Worm (Caenorhabditis elegans): Measurements from ENCODE around the gene mnr-1.

Gene mnr-1

ce11 chrV:20654350-20654749, at the start of gene mnr-1:
mnr-1 (plus strand) TSS chrV:20654650.
- TF ChIP-seq nhr-67 (tag; optimal IDR thresholded peaks at IDR 0.05) (no peak), R02D3.7 (tag; optimal IDR thresholded peaks at IDR 0.05) (no peak)

DNA sequence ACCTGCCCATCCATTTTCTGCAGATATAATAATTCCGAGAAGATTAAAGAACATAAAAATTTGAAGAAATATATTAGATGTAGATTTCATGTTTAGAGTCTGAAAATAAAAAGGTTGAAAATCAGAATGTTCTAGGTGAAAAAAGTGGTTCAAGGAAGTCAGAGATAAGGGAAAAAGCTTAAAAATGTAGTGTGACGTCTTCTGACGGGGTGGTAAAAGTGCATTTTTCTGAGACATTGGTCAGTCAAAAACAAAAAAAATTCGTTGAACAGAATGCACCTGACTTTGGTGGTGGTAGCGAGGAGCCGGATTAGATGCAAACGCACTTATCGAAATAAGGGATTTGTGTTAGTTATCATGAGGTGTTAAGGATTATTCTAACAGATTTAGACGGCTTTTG, 47.8 kb upstream of the mnr-1 start, which contains the start of gene F46B3.23:
F46B3.23 (minus strand) TSS at position 101 of the 400 bp plus-strand sequence.
- TF ChIP-seq R02D3.7 (tag; optimal IDR thresholded peaks at IDR 0.05) (no peak), lin-39 (tag; optimal IDR thresholded peaks at IDR 0.05) (no peak), nfya-1 (tag; optimal IDR thresholded peaks at IDR 0.05; ENCODE audit: insufficient read depth) (no peak), fos-1 (tag; optimal IDR thresholded peaks at IDR 0.05) (no peak), elt-3 (tag; optimal IDR thresholded peaks at IDR 0.05) (no peak), elt-2 (tag; optimal IDR thresholded peaks at IDR 0.05) (no peak)

DNA sequence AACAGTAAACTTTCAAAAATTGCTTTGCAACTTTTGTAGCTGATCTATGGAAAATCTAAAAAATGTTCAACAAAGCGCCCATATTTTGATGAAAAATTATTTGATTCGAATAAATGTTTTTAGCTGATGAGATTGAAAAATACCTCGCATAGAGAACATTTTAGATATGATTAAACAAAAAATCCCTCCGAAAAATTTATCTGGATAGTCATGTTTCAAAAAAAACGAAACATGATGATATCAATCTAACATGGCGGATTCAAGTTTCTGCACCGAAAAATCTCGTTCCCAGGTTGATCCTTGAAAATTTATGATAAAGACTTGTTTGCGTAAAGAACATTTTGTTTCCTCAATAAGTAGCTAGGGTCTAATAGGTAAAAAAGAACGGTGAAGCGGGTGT, 45.8 kb upstream of the mnr-1 start, which contains the start of gene ttr-12:
ttr-12 (minus strand) TSS at position 101 of the 400 bp plus-strand sequence.
- TF ChIP-seq ztf-4 (tag; optimal IDR thresholded peaks at IDR 0.05) = no peak
- TF ChIP-seq nhr-43 (tag; optimal IDR thresholded peaks at IDR 0.05; ENCODE audit: poor library complexity, severe bottlenecking) = peak; percentile 7

ce11 chrV:20609494-20609893, 45.0 kb upstream of the mnr-1 start, which contains the start of gene grd-2:
grd-2 (plus strand) TSS chrV:20609794.
- TF ChIP-seq zag-1 (tag; optimal IDR thresholded peaks at IDR 0.05) = no peak
- no peak for TF ChIP-seq mdl-1 (tag; optimal IDR thresholded peaks at IDR 0.05)
- no peak for TF ChIP-seq snpc-4 (tag; optimal IDR thresholded peaks at IDR 0.05)
- TF ChIP-seq fos-1 (tag; optimal IDR thresholded peaks at IDR 0.05) = no peak
- no peak for TF ChIP-seq jun-1 (tag; optimal IDR thresholded peaks at IDR 0.05)
- TF ChIP-seq ceh-9 (tag; optimal IDR thresholded peaks at IDR 0.05) = no peak
- TF ChIP-seq elt-3 (tag; optimal IDR thresholded peaks at IDR 0.05) = no peak
- TF ChIP-seq egl-27 (tag; optimal IDR thresholded peaks at IDR 0.05) = no peak
- TF ChIP-seq unc-62 (GFP tag; optimal IDR thresholded peaks at IDR 0.05) = no peak
- no peak for TF ChIP-seq aly-2 (tag; optimal IDR thresholded peaks at IDR 0.05)
- no peak for TF ChIP-seq elt-2 (tag; optimal IDR thresholded peaks at IDR 0.05)
- no peak for TF ChIP-seq ztf-4 (tag; optimal IDR thresholded peaks at IDR 0.05)
- no peak for TF ChIP-seq fkh-10 (GFP tag; optimal IDR thresholded peaks at IDR 0.05)
- TF ChIP-seq pha-4 (tag; optimal IDR thresholded peaks at IDR 0.05) = no peak
- no peak for TF ChIP-seq nhr-43 (tag; optimal IDR thresholded peaks at IDR 0.05; ENCODE audit: poor library complexity, severe bottlenecking)
- TF ChIP-seq sea-2 (GFP tag; optimal IDR thresholded peaks at IDR 0.05) = no peak
- no peak for TF ChIP-seq R02D3.7 (tag; optimal IDR thresholded peaks at IDR 0.05)
- no peak for TF ChIP-seq nhr-23 (tag; optimal IDR thresholded peaks at IDR 0.05)
- no peak for TF ChIP-seq ZK546.5 (tag; optimal IDR thresholded peaks at IDR 0.05)

DNA sequence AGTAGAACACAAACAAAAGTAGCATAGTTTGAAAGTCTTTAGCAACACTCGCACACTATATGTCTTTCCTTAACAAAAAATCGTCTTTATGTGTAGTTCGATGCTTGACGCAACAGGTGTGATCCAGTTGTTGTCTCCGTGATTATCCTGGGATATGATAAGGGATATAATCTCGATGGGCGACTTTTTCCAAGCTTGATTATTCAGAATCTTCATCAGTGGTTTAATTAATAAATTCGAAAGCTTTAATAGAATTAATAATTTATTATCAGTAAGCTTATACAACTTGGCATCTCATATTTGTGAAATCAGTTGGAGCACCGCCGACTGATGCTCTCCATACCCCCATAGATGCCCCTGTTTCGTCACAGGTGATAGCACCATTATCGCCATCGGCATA, 35.8 kb upstream of the mnr-1 start, which contains the start of gene F46B3.7:
F46B3.7 (minus strand) TSS at position 101 of the 400 bp plus-strand sequence.
- TF ChIP-seq egl-5 (tag; optimal IDR thresholded peaks at IDR 0.05) (no peak), skn-1 (tag; optimal IDR thresholded peaks at IDR 0.05) (no peak), ama-1 (optimal IDR thresholded peaks at IDR 0.05) (no peak), egl-27 (tag; optimal IDR thresholded peaks at IDR 0.05) (no peak), unc-39 (tag; optimal IDR thresholded peaks at IDR 0.05) (no peak), pqm-1 (tag; optimal IDR thresholded peaks at IDR 0.05) (no peak), mdl-1 (tag; optimal IDR thresholded peaks at IDR 0.05) (no peak), tbx-2 (tag; optimal IDR thresholded peaks at IDR 0.05) (no peak), nhr-67 (tag; optimal IDR thresholded peaks at IDR 0.05) (no peak), nhr-237 (tag; optimal IDR thresholded peaks at IDR 0.05) (no peak)

- TF ChIP-seq sea-2 (GFP tag; optimal IDR thresholded peaks at IDR 0.05) (no peak), egl-27 (tag; optimal IDR thresholded peaks at IDR 0.05) (no peak), daf-12 (tag; optimal IDR thresholded peaks at IDR 0.05) (no peak), nhr-12 (tag; optimal IDR thresholded peaks at IDR 0.05) (no peak), egl-5 (tag; optimal IDR thresholded peaks at IDR 0.05) (no peak), aly-2 (tag; optimal IDR thresholded peaks at IDR 0.05) (no peak), pha-4 (tag; optimal IDR thresholded peaks at IDR 0.05) (no peak), nhr-43 (tag; optimal IDR thresholded peaks at IDR 0.05; ENCODE audit: poor library complexity, severe bottlenecking) (no peak), unc-39 (tag; optimal IDR thresholded peaks at IDR 0.05) (no peak), ama-1 (optimal IDR thresholded peaks at IDR 0.05) (no peak), pqm-1 (tag; optimal IDR thresholded peaks at IDR 0.05) (no peak), nhr-11 (tag; optimal IDR thresholded peaks at IDR 0.05) (no peak)
Observed at ce11 chrV:20623060-20623459, 31.4 kb upstream of the mnr-1 start, which contains the start of gene F46B3.8. F46B3.8 (minus strand) TSS chrV:20623160.
